Fruit fly (Drosophila melanogaster): ENCODE results near the gene Exo84.

The Exo84 gene

dm6 chr3R:26017771-26018731 is 34.0 kb downstream of the Exo84 start (continued):
- TF ChIP-seq Spps (tag; optimal IDR thresholded peaks at IDR 0.05) (peak; percentile 91), CG3407 (GFP tag; optimal IDR thresholded peaks at IDR 0.05) (peak; percentile 79), CG5180 (GFP tag; optimal IDR thresholded peaks at IDR 0.05) (peak; percentile 47), lilli (GFP tag; optimal IDR thresholded peaks at IDR 0.05) (no peak), dysf (GFP tag; IDR thresholded peaks at IDR 0.05) (peak; percentile 53; the same call in 1 of the 3 replicates), scrt (GFP tag; optimal IDR thresholded peaks at IDR 0.05) (peak; percentile 40), pros (GFP tag; optimal IDR thresholded peaks at IDR 0.05) (peak; percentile 87), CG1602 (GFP tag; optimal IDR thresholded peaks at IDR 0.05) (peak; percentile 82), Oli (tag; optimal IDR thresholded peaks at IDR 0.05) (peak; percentile 88), gce (GFP tag; IDR thresholded peaks at IDR 0.05) (0 out of 3 replicates have a peak, but pooled peaks have one; percentile 44), psq (GFP tag; optimal IDR thresholded peaks at IDR 0.05) (peak; percentile 33), esg (GFP tag; conservative IDR thresholded peaks at IDR 0.05) (peak; percentile 58), E2f1 (GFP tag; IDR thresholded peaks at IDR 0.05) (peak; percentile 63), lola (GFP tag; optimal IDR thresholded peaks at IDR 0.05) (peak in 1 of 3 experiments; percentile 99), stc (GFP tag; IDR thresholded peaks at IDR 0.05) (peak; percentile 76), Dp (GFP tag; optimal IDR thresholded peaks at IDR 0.05) (no peak), CG4424 (GFP tag; optimal IDR thresholded peaks at IDR 0.05) (peak; percentile 83), CG1603 (tag; optimal IDR thresholded peaks at IDR 0.05) (peak; percentile 41), CG14860 (GFP tag; IDR thresholded peaks at IDR 0.05; ENCODE audit: partially characterized antibody) (no peak), CG10209 (GFP tag; optimal IDR thresholded peaks at IDR 0.05) (peak; percentile 84), MBD-R2 (GFP tag; IDR thresholded peaks at IDR 0.05) (no peak), Chrac-16 (GFP tag; optimal IDR thresholded peaks at IDR 0.05) (peak; percentile 76), CG4360 (GFP tag; IDR thresholded peaks at IDR 0.05) (peak; percentile 87), CG10366 (GFP tag; IDR thresholded peaks at IDR 0.05) (peak; percentile 34), br (optimal IDR thresholded peaks at IDR 0.05) (no peak), abd-A (tag; optimal IDR thresholded peaks at IDR 0.05) (no peak), HLH4C (GFP tag; IDR thresholded peaks at IDR 0.05; ENCODE audit: partially characterized antibody) (no peak), vfl (GFP tag; optimal IDR thresholded peaks at IDR 0.05) (peak; percentile 21), nau (GFP tag; optimal IDR thresholded peaks at IDR 0.05) (peak; percentile 55), chm (GFP tag; IDR thresholded peaks at IDR 0.05) (peak; percentile 46; the same call in 1 of the 2 replicates), CG6683 (GFP tag; optimal IDR thresholded peaks at IDR 0.05) (peak; percentile 10), bcd (GFP tag; optimal IDR thresholded peaks at IDR 0.05) (peak; percentile 62), CG16815 (GFP tag; optimal IDR thresholded peaks at IDR 0.05) (peak; percentile 91), Sox102F (GFP tag; optimal IDR thresholded peaks at IDR 0.05) (peak; percentile 82), Pdp1 (GFP tag; optimal IDR thresholded peaks at IDR 0.05) (peak in 1 of 2 experiments; percentile 10), CG10979 (tag; optimal IDR thresholded peaks at IDR 0.05) (peak; percentile 97), D19A (tag; optimal IDR thresholded peaks at IDR 0.05) (peak; percentile 88), CG13775 (GFP tag; optimal IDR thresholded peaks at IDR 0.05) (peak; percentile 88), CG1233 (GFP tag; optimal IDR thresholded peaks at IDR 0.05) (peak; percentile 86), PHDP (tag; optimal IDR thresholded peaks at IDR 0.05) (peak; percentile 74), CG16813 (GFP tag; IDR thresholded peaks at IDR 0.05; ENCODE audit: partially characterized antibody) (no peak), NFAT (GFP tag; IDR thresholded peaks at IDR 0.05) (no peak), CG9727 (GFP tag; optimal IDR thresholded peaks at IDR 0.05) (peak; percentile 97), vnd (GFP tag; IDR thresholded peaks at IDR 0.05; ENCODE audit: partially characterized antibody) (no peak), prd (optimal IDR thresholded peaks at IDR 0.05) (no peak), prd (GFP tag; IDR thresholded peaks at IDR 0.05) (peak; percentile 85), gsb-n (tag; optimal IDR thresholded peaks at IDR 0.05) (peak; percentile 95)

Measured in whole organism, embryonic.